Fruit fly (Drosophila melanogaster) whole organism, embryonic: ENCODE data around the gene egh.

Experiments used
- Ada2b ChIP-seq: fragments of 200-800 bp; sonication (Bioruptor generic); IDR thresholded peaks from 2 replicates; pipeline ENCODE4 v1.3.6; 2022; ENCODE audit warnings: missing biosample characterization, missing genetic modification characterization
- Aef1 ChIP-seq: fragments of 200-800 bp; sonication (Bioruptor generic); IDR thresholded peaks from 3 replicates; pipeline ENCODE4 v1.3.6; 2022; ENCODE audit warnings: missing biosample characterization, missing genetic modification characterization
- BEAF-32 ChIP-seq: fragments of 200-800 bp; sonication (Bioruptor generic); optimal IDR thresholded peaks from 3 replicates; lab custom pipeline; 2017; ENCODE audit warnings: missing biosample characterization, missing genetic modification characterization, mild to moderate bottlenecking, moderate library complexity, missing genetic modification reagents
- CG10209 ChIP-seq: fragments of 200-800 bp; sonication (Bioruptor generic); optimal IDR thresholded peaks from 3 replicates; lab custom pipeline; 2017; ENCODE audit warnings: missing biosample characterization, mild to moderate bottlenecking, missing genetic modification characterization, missing genetic modification reagents
- CG10321 ChIP-seq: fragments of 200-800 bp; sonication (Bioruptor generic); IDR thresholded peaks from 2 replicates; pipeline ENCODE4 v1.3.6; 2022; ENCODE audit warnings: missing biosample characterization, missing genetic modification characterization
- CG12219 ChIP-seq: fragments of 200-800 bp; sonication (Bioruptor generic); optimal IDR thresholded peaks from 3 replicates; lab custom pipeline; 2018; ENCODE audit warnings: missing biosample characterization, mild to moderate bottlenecking, missing genetic modification characterization
- CG12391 ChIP-seq: fragments of 200-800 bp; sonication (Bioruptor generic); optimal IDR thresholded peaks from 3 replicates; lab custom pipeline; 2018; ENCODE audit warnings: missing biosample characterization, mild to moderate bottlenecking, missing genetic modification characterization, moderate library complexity
- CG13775 ChIP-seq: fragments of 200-800 bp; sonication (Bioruptor generic); optimal IDR thresholded peaks from 3 replicates; lab custom pipeline; 2017; ENCODE audit warnings: missing biosample characterization, mild to moderate bottlenecking, missing genetic modification characterization
- CG14050 ChIP-seq: fragments of 200-800 bp; sonication (Bioruptor generic); IDR thresholded peaks from 3 replicates; pipeline ENCODE4 v1.3.6; 2022; ENCODE audit warnings: missing biosample characterization, missing genetic modification characterization
- CG14710 ChIP-seq: fragments of 200-800 bp; sonication (Bioruptor generic); optimal IDR thresholded peaks from 3 replicates; lab custom pipeline; 2019; ENCODE audit warnings: missing biosample characterization, mild to moderate bottlenecking, missing genetic modification characterization, moderate library complexity
- CG15011 ChIP-seq: fragments of 200-800 bp; sonication (Bioruptor generic); optimal IDR thresholded peaks from 3 replicates; lab custom pipeline; 2018; ENCODE audit warnings: missing biosample characterization, mild to moderate bottlenecking, missing genetic modification characterization
- CG15601 ChIP-seq: fragments of 200-800 bp; sonication (Bioruptor generic); optimal IDR thresholded peaks from 3 replicates; lab custom pipeline; 2019; ENCODE audit warnings: missing biosample characterization, mild to moderate bottlenecking, missing genetic modification characterization, moderate library complexity
- CG17359 ChIP-seq: fragments of 200-800 bp; sonication (Bioruptor generic); optimal IDR thresholded peaks from 3 replicates; lab custom pipeline; 2018; ENCODE audit warnings: missing biosample characterization, mild to moderate bottlenecking, missing genetic modification characterization, moderate library complexity
- CG2116 ChIP-seq: fragments of 200-800 bp; sonication (Bioruptor generic); optimal IDR thresholded peaks from 3 replicates; lab custom pipeline; 2018; ENCODE audit warnings: missing biosample characterization, mild to moderate bottlenecking, missing genetic modification characterization
- CG2678 ChIP-seq: fragments of 200-800 bp; sonication (Bioruptor generic); optimal IDR thresholded peaks from 3 replicates; lab custom pipeline; 2019; ENCODE audit warnings: missing biosample characterization, mild to moderate bottlenecking, missing genetic modification characterization, moderate library complexity
- CG34376 ChIP-seq: fragments of 200-800 bp; sonication (Bioruptor generic); optimal IDR thresholded peaks from 2 replicates; lab custom pipeline; 2018; ENCODE audit warnings: missing biosample characterization, mild to moderate bottlenecking, missing genetic modification characterization
- CG4707 ChIP-seq: fragments of 200-800 bp; sonication (Bioruptor generic); optimal IDR thresholded peaks from 2 replicates; lab custom pipeline; 2018; ENCODE audit warnings: missing biosample characterization, mild to moderate bottlenecking, missing genetic modification characterization, moderate library complexity
- CG6272 ChIP-seq: fragments of 200-800 bp; sonication (Bioruptor generic); IDR thresholded peaks from 2 replicates; pipeline ENCODE4 v1.3.6; 2022; ENCODE audit warnings: missing biosample characterization, missing genetic modification characterization
- CG6683 ChIP-seq: fragments of 200-800 bp; sonication (Bioruptor generic); optimal IDR thresholded peaks from 2 replicates; lab custom pipeline; 2017; ENCODE audit warnings: missing biosample characterization, mild to moderate bottlenecking, missing genetic modification characterization, missing genetic modification reagents
- CG8924 ChIP-seq: fragments of 200-800 bp; optimal IDR thresholded peaks from 3 replicates; lab custom pipeline; 2019; ENCODE audit warnings: missing biosample characterization, mild to moderate bottlenecking, missing genetic modification characterization, moderate library complexity
- CG9609 ChIP-seq: fragments of 200-800 bp; sonication (Bioruptor generic); optimal IDR thresholded peaks from 3 replicates; lab custom pipeline; 2016; ENCODE audit warnings: missing biosample characterization, missing genetic modification characterization
- Camta ChIP-seq: fragments of 200-800 bp; sonication (Bioruptor generic); optimal IDR thresholded peaks from 2 replicates; lab custom pipeline; 2016; ENCODE audit warnings: missing biosample characterization, missing genetic modification characterization
- CoRest ChIP-seq: fragments of 200-800 bp; sonication (Bioruptor generic); optimal IDR thresholded peaks from 3 replicates; lab custom pipeline; 2018; ENCODE audit warnings: missing biosample characterization, mild to moderate bottlenecking, missing genetic modification characterization, moderate library complexity
- Gsc ChIP-seq: fragments of 200-800 bp; sonication (Bioruptor generic); IDR thresholded peaks from 2 replicates; pipeline ENCODE4 v1.3.6; 2022; ENCODE audit warnings: missing biosample characterization, missing genetic modification characterization
- HLH4C ChIP-seq: fragments of 200-800 bp; sonication (Bioruptor generic); IDR thresholded peaks from 3 replicates; pipeline ENCODE4 v1.3.6; 2022; ENCODE audit warnings: missing biosample characterization, missing genetic modification characterization; ENCODE audit not compliant: partially characterized antibody
- HLHmδ ChIP-seq: fragments of 200-800 bp; sonication (Bioruptor generic); optimal IDR thresholded peaks from 2 replicates; lab custom pipeline; 2018; ENCODE audit warnings: missing biosample characterization, mild to moderate bottlenecking, missing genetic modification characterization, moderate library complexity
- Hr3 ChIP-seq: fragments of 200-800 bp; sonication (Bioruptor generic); optimal IDR thresholded peaks from 3 replicates; lab custom pipeline; 2016; ENCODE audit warnings: missing biosample characterization, missing genetic modification characterization
- Hsf ChIP-seq: fragments of 200-800 bp; sonication (Bioruptor generic); optimal IDR thresholded peaks from 3 replicates; lab custom pipeline; 2016; ENCODE audit warnings: missing biosample characterization, missing genetic modification characterization
- NC2β ChIP-seq: fragments of 200-800 bp; sonication (Bioruptor generic); optimal IDR thresholded peaks from 2 replicates; lab custom pipeline; 2016; ENCODE audit warnings: missing biosample characterization, missing genetic modification characterization
- Nf-YB ChIP-seq: fragments of 200-800 bp; sonication (Bioruptor generic); optimal IDR thresholded peaks from 3 replicates; lab custom pipeline; 2019; ENCODE audit warnings: missing biosample characterization, mild to moderate bottlenecking, missing genetic modification characterization, moderate library complexity
- Opbp ChIP-seq: fragments of 200-800 bp; sonication (Bioruptor generic); IDR thresholded peaks from 3 replicates; pipeline ENCODE4 v1.3.6; 2022; ENCODE audit warnings: missing biosample characterization, missing genetic modification characterization; ENCODE audit not compliant: partially characterized antibody
- Ravus ChIP-seq: fragments of 200-800 bp; sonication (Bioruptor generic); IDR thresholded peaks from 2 replicates; pipeline ENCODE4 v1.3.6; 2022; ENCODE audit warnings: missing biosample characterization, missing genetic modification characterization
- Six4 ChIP-seq: fragments of 200-800 bp; sonication (Bioruptor generic); optimal IDR thresholded peaks from 2 replicates; lab custom pipeline; 2016; ENCODE audit warnings: missing biosample characterization, missing genetic modification characterization
- Sry-δ ChIP-seq: fragments of 200-800 bp; sonication (Bioruptor generic); optimal IDR thresholded peaks from 2 replicates; lab custom pipeline; 2016; ENCODE audit warnings: missing biosample characterization, missing genetic modification characterization
- Xbp1 ChIP-seq: fragments of 200-800 bp; sonication (Bioruptor generic); optimal IDR thresholded peaks from 3 replicates; lab custom pipeline; 2016; ENCODE audit warnings: missing biosample characterization, mild to moderate bottlenecking, missing genetic modification characterization
- amos ChIP-seq: fragments of 200-800 bp; sonication (Bioruptor generic); IDR thresholded peaks from 2 replicates; pipeline ENCODE4 v1.3.6; 2022; ENCODE audit warnings: missing biosample characterization, missing genetic modification characterization; ENCODE audit not compliant: partially characterized antibody
- az2 ChIP-seq: fragments of 200-800 bp; sonication (Bioruptor generic); optimal IDR thresholded peaks from 3 replicates; lab custom pipeline; 2016; ENCODE audit warnings: missing biosample characterization, missing genetic modification characterization
- bab2 ChIP-seq: fragments of 200-800 bp; sonication (Bioruptor generic); optimal IDR thresholded peaks from 2 replicates; lab custom pipeline; 2016; ENCODE audit warnings: missing biosample characterization, missing genetic modification characterization
- btn ChIP-seq: fragments of 200-800 bp; sonication (Bioruptor generic); optimal IDR thresholded peaks from 2 replicates; lab custom pipeline; 2016; ENCODE audit warnings: missing biosample characterization, missing genetic modification characterization
- chif ChIP-seq, 2 experiments: fragments of 200-800 bp; sonication (Bioruptor generic); optimal IDR thresholded peaks; 3 replicates each; lab custom pipeline; 2016; ENCODE audit warnings: missing biosample characterization in 2 of 2, missing genetic modification characterization in 2 of 2
- chn ChIP-seq: fragments of 200-800 bp; sonication (Bioruptor generic); optimal IDR thresholded peaks from 2 replicates; lab custom pipeline; 2016; ENCODE audit warnings: missing biosample characterization, missing genetic modification characterization
- danr ChIP-seq: fragments of 200-800 bp; sonication (Bioruptor generic); IDR thresholded peaks from 2 replicates; pipeline ENCODE4 v1.3.6; 2022; ENCODE audit warnings: missing biosample characterization, missing genetic modification characterization
- dmrt99B ChIP-seq: fragments of 200-800 bp; sonication (Bioruptor generic); optimal IDR thresholded peaks from 2 replicates; lab custom pipeline; 2018; ENCODE audit warnings: missing biosample characterization, mild to moderate bottlenecking, missing genetic modification characterization, moderate library complexity
- gcm ChIP-seq: fragments of 200-800 bp; sonication (Bioruptor generic); optimal IDR thresholded peaks from 2 replicates; lab custom pipeline; 2019; ENCODE audit warnings: missing biosample characterization, mild to moderate bottlenecking, missing genetic modification characterization, moderate library complexity
- gro ChIP-seq: fragments of 200-800 bp; sonication (Bioruptor generic); optimal IDR thresholded peaks from 2 replicates; lab custom pipeline; 2016; ENCODE audit warnings: missing biosample characterization, missing genetic modification characterization
- phol ChIP-seq: fragments of 200-800 bp; sonication (Bioruptor generic); optimal IDR thresholded peaks from 3 replicates; lab custom pipeline; 2018; ENCODE audit warnings: missing biosample characterization, mild to moderate bottlenecking, missing genetic modification characterization, moderate library complexity
- row ChIP-seq: fragments of 200-800 bp; sonication (Bioruptor generic); IDR thresholded peaks from 3 replicates; pipeline ENCODE4 v1.3.6; 2022; ENCODE audit warnings: missing biosample characterization, missing genetic modification characterization
- sim ChIP-seq: fragments of 200-800 bp; sonication (Bioruptor generic); IDR thresholded peaks from 2 replicates; pipeline ENCODE4 v1.3.6; 2022; ENCODE audit warnings: missing biosample characterization, missing genetic modification characterization
- tgo ChIP-seq: fragments of 200-800 bp; sonication (Bioruptor generic); IDR thresholded peaks from 3 replicates; pipeline ENCODE4 v1.3.6; 2022; ENCODE audit warnings: missing biosample characterization, missing genetic modification characterization
- ttk ChIP-seq: fragments of 200-800 bp; sonication (Bioruptor generic); IDR thresholded peaks from 2 replicates; pipeline ENCODE4 v2.1.2; 2022; ENCODE audit warnings: missing biosample characterization, missing genetic modification characterization
- unpg ChIP-seq: fragments of 200-800 bp; sonication (Bioruptor generic); optimal IDR thresholded peaks from 3 replicates; lab custom pipeline; 2018; ENCODE audit warnings: missing biosample characterization, mild to moderate bottlenecking, missing genetic modification characterization, moderate library complexity

Gene egh

dm6 chrX:2635075-2635643 is 46.9 kb downstream of the egh start (continued):
- TF ChIP-seq row (GFP tag; lab: Robert Waterston, UW) (peak; percentile 30; the same call in 2 of the 3 replicates), Xbp1 (GFP tag; lab: Kevin White, UChicago) (no peak), gro (GFP tag; lab: Kevin White, UChicago) (no peak), bab2 (GFP tag; lab: Kevin White, UChicago) (no peak), HLHmδ (no peak), Hr3 (GFP tag; lab: Kevin White, UChicago) (no peak), HLH4C (GFP tag; lab: Robert Waterston, UW) (no peak), CG2116 (no peak), chif (GFP tag; optimal IDR thresholded peaks at IDR 0.05; lab: Kevin White, UChicago) (peak in 1 of 2 experiments; percentile 17), Nf-YB (no peak), Camta (no peak), dmrt99B (tag; lab: Kevin White, UChicago) (no peak), CG15011 (GFP tag; lab: Kevin White, UChicago) (no peak), az2 (GFP tag; lab: Kevin White, UChicago) (no peak), CG14050 (GFP tag; lab: Robert Waterston, UW) (no peak), CoRest (tag; lab: Kevin White, UChicago) (no peak), chn (GFP tag; lab: Kevin White, UChicago) (no peak), CG4707 (GFP tag; lab: Kevin White, UChicago) (no peak), Sry-δ (GFP tag; lab: Kevin White, UChicago) (no peak), sim (GFP tag; lab: Robert Waterston, UW) (no peak), CG10209 (peak; percentile 9), CG14710 (tag; lab: Kevin White, UChicago) (no peak), CG6683 (GFP tag; lab: Kevin White, UChicago) (no peak), Ravus (GFP tag; lab: Robert Waterston, UW) (no peak), CG13775 (GFP tag; lab: Kevin White, UChicago) (peak; percentile 18), Six4 (GFP tag; lab: Kevin White, UChicago) (no peak), phol (tag; lab: Kevin White, UChicago) (peak; percentile 2), Gsc (GFP tag; lab: Robert Waterston, UW) (no peak), CG17359 (peak; percentile 32), CG2678 (tag; lab: Kevin White, UChicago) (no peak), CG6272 (GFP tag; lab: Robert Waterston, UW) (no peak), danr (no peak), Aef1 (GFP tag; lab: Robert Waterston, UW) (no peak), amos (GFP tag; lab: Robert Waterston, UW) (no peak), BEAF-32 (GFP tag; lab: Kevin White, UChicago) (no peak), CG10321 (GFP tag; lab: Robert Waterston, UW) (no peak), ttk (GFP tag; lab: Robert Waterston, UW) (no peak), Opbp (no peak), CG8924 (tag; lab: Kevin White, UChicago) (no peak), gcm (GFP tag; lab: Kevin White, UChicago) (no peak), Hsf (GFP tag; lab: Kevin White, UChicago) (peak; percentile 11), Ada2b (GFP tag; lab: Robert Waterston, UW) (no peak), CG34376 (GFP tag; lab: Kevin White, UChicago) (no peak), CG12219 (no peak), unpg (no peak), CG9609 (GFP tag; lab: Kevin White, UChicago) (no peak), NC2β (GFP tag; lab: Kevin White, UChicago) (no peak), btn (no peak), CG15601 (tag; lab: Kevin White, UChicago) (no peak), CG12391 (tag; lab: Kevin White, UChicago) (peak; percentile 0), tgo (no peak)
